Worm (Caenorhabditis elegans) whole organism, young adult: Measurements from ENCODE around the gene C46E10.8.
"Not testable (repeated sequence)": the region's sequence is repeated elsewhere in the genome, so short reads cannot be mapped to it uniquely, and the experiment has no call there.

Experiments used
- B0019.2 ChIP-seq: fragments of 200-800 bp; sonication (Bioruptor generic); conservative IDR thresholded peaks from 2 replicates; pipeline ENCODE4 v1.3.6; 2022; ENCODE audit warnings: missing genetic modification reagents, missing genetic modification characterization, missing compliant biosample characterization
- B0035.1 ChIP-seq: sonication (generic microtip); optimal IDR thresholded peaks from 2 replicates; lab custom pipeline; 2016; ENCODE audit warnings: missing genetic modification characterization, mild to moderate bottlenecking, missing compliant biosample characterization, missing genotype, missing genetic modification reagents
- C06A6.2 ChIP-seq: fragments of 200-800 bp; sonication (Bioruptor generic); conservative IDR thresholded peaks from 2 replicates; pipeline ENCODE4 v1.3.6; 2022; ENCODE audit warnings: missing genetic modification characterization, missing compliant biosample characterization
- C17E4.6 ChIP-seq: fragments of 200-800 bp; sonication (Bioruptor generic); IDR thresholded peaks from 2 replicates; pipeline ENCODE4 v1.3.6; 2022; ENCODE audit warnings: missing genetic modification reagents, missing genetic modification characterization, missing compliant biosample characterization
- F37B4.10 ChIP-seq: fragments of 200-800 bp; sonication (Bioruptor generic); IDR thresholded peaks from 2 replicates; pipeline ENCODE4 v1.3.6; 2022; ENCODE audit warnings: missing genetic modification characterization, missing compliant biosample characterization
- F57C9.4 ChIP-seq: sonication (generic microtip); optimal IDR thresholded peaks from 2 replicates; lab custom pipeline; 2017; ENCODE audit warnings: mild to moderate bottlenecking, missing genetic modification characterization, missing compliant biosample characterization
- K11D2.4 ChIP-seq: fragments of 200-800 bp; sonication (Bioruptor generic); IDR thresholded peaks from 2 replicates; pipeline ENCODE4 v1.3.6; 2022; ENCODE audit warnings: missing genetic modification reagents, missing genetic modification characterization, missing compliant biosample characterization
- Y53F4B.3 ChIP-seq: fragments of 200-800 bp; sonication (Bioruptor generic); IDR thresholded peaks from 2 replicates; pipeline ENCODE4 v1.3.6; 2022; ENCODE audit warnings: missing genetic modification reagents, missing genetic modification characterization, missing compliant biosample characterization
- Y95B8A.8 ChIP-seq: fragments of 200-800 bp; sonication (Bioruptor generic); IDR thresholded peaks from 2 replicates; pipeline ENCODE4 v1.3.6; 2022; ENCODE audit warnings: missing genetic modification reagents, missing genetic modification characterization, missing compliant biosample characterization
- akir-1 ChIP-seq: fragments of 200-800 bp; sonication (Bioruptor generic); optimal IDR thresholded peaks from 2 replicates; lab custom pipeline; 2018; ENCODE audit warnings: mild to moderate bottlenecking, missing genetic modification characterization, moderate library complexity, missing compliant biosample characterization
- attf-5 ChIP-seq: fragments of 200-800 bp; sonication (Bioruptor generic); optimal IDR thresholded peaks from 2 replicates; lab custom pipeline; 2018; ENCODE audit warnings: mild to moderate bottlenecking, missing genetic modification characterization, missing compliant biosample characterization
- cebp-2 ChIP-seq: fragments of 200-800 bp; sonication (Bioruptor generic); IDR thresholded peaks from 2 replicates; pipeline ENCODE4 v1.3.6; 2022; ENCODE audit warnings: missing genetic modification characterization, missing compliant biosample characterization
- ceh-79 ChIP-seq: sonication (generic microtip); optimal IDR thresholded peaks from 2 replicates; lab custom pipeline; 2017; ENCODE audit warnings: mild to moderate bottlenecking, missing genetic modification characterization, missing compliant biosample characterization
- chd-7 ChIP-seq: sonication (generic microtip); optimal IDR thresholded peaks from 2 replicates; lab custom pipeline; 2016; ENCODE audit warnings: mild to moderate bottlenecking, missing genetic modification characterization, moderate library complexity, missing compliant biosample characterization
- die-1 ChIP-seq: sonication (generic microtip); optimal IDR thresholded peaks from 2 replicates; lab custom pipeline; 2016; ENCODE audit warnings: missing genotype, mild to moderate bottlenecking, missing genetic modification characterization, missing compliant biosample characterization
- dox-1 ChIP-seq: fragments of 200-800 bp; sonication (Bioruptor generic); IDR thresholded peaks from 2 replicates; pipeline ENCODE4 v1.3.6; 2022; ENCODE audit warnings: missing genetic modification reagents, missing genetic modification characterization, missing compliant biosample characterization
- dpl-1 ChIP-seq: fragments of 150-350 bp; optimal IDR thresholded peaks from 2 replicates; lab custom pipeline; 2014; ENCODE audit warnings: missing biosample characterization, missing genetic modification reagents, missing genetic modification characterization
- egl-18 ChIP-seq: fragments of 200-800 bp; sonication (Bioruptor generic); IDR thresholded peaks from 2 replicates; pipeline ENCODE4 v1.3.6; 2022; ENCODE audit warnings: missing genetic modification reagents, missing genetic modification characterization, missing compliant biosample characterization
- egl-44 ChIP-seq: fragments of 200-800 bp; sonication (Bioruptor generic); IDR thresholded peaks from 2 replicates; pipeline ENCODE4 v1.3.6; 2022; ENCODE audit warnings: missing genetic modification reagents, missing genetic modification characterization, missing compliant biosample characterization
- fkh-3 ChIP-seq: sonication (generic microtip); optimal IDR thresholded peaks from 2 replicates; lab custom pipeline; 2016; ENCODE audit warnings: mild to moderate bottlenecking, missing genetic modification characterization, missing compliant biosample characterization
- hlh-12 ChIP-seq: sonication (generic microtip); optimal IDR thresholded peaks from 2 replicates; lab custom pipeline; 2016; ENCODE audit warnings: missing genetic modification characterization, missing compliant biosample characterization
- hmg-20 ChIP-seq: fragments of 200-800 bp; sonication (Bioruptor generic); IDR thresholded peaks from 2 replicates; pipeline ENCODE4 v1.3.6; 2022; ENCODE audit warnings: missing genetic modification reagents, missing genetic modification characterization, missing compliant biosample characterization
- hrde-1 ChIP-seq: sonication (generic microtip); optimal IDR thresholded peaks from 2 replicates; lab custom pipeline; 2016; ENCODE audit warnings: missing genetic modification characterization, mild to moderate bottlenecking, missing compliant biosample characterization, moderate library complexity, missing genotype, missing genetic modification reagents, borderline replicate concordance
- let-526 ChIP-seq: fragments of 200-800 bp; sonication (Bioruptor generic); IDR thresholded peaks from 2 replicates; pipeline ENCODE4 v1.3.6; 2022; ENCODE audit warnings: missing genetic modification reagents, missing genetic modification characterization, missing compliant biosample characterization
- lin-35 ChIP-seq, 3 experiments: fragments of 150-350 bp in 2 of 3; sonication (generic microtip) in 1 of 3; optimal IDR thresholded peaks; 2 replicates each; lab custom pipeline; 2014 to 2018; ENCODE audit warnings: missing biosample characterization in 3 of 3, missing genetic modification characterization in 3 of 3, missing genetic modification reagents in 3 of 3
- lin-40 ChIP-seq: sonication (generic microtip); optimal IDR thresholded peaks from 2 replicates; lab custom pipeline; 2016; ENCODE audit warnings: missing genetic modification characterization, mild to moderate bottlenecking, missing compliant biosample characterization, missing genotype, missing genetic modification reagents
- lin-54 ChIP-seq: fragments of 200-800 bp; sonication (Bioruptor generic); optimal IDR thresholded peaks from 2 replicates; lab custom pipeline; 2018; ENCODE audit warnings: mild to moderate bottlenecking, missing genetic modification characterization, missing compliant biosample characterization
- mcd-1 ChIP-seq: fragments of 200-800 bp; sonication (Bioruptor generic); IDR thresholded peaks from 2 replicates; pipeline ENCODE4 v1.3.6; 2022; ENCODE audit warnings: missing genetic modification reagents, missing genetic modification characterization, missing compliant biosample characterization
- nfya-1 ChIP-seq: sonication (generic microtip); optimal IDR thresholded peaks from 2 replicates; lab custom pipeline; 2017; ENCODE audit warnings: antibody characterized with exemption, missing compliant biosample characterization, missing genetic modification characterization, borderline replicate concordance; ENCODE audit not compliant: insufficient read depth
- nhr-179 ChIP-seq: sonication (generic microtip); optimal IDR thresholded peaks from 2 replicates; lab custom pipeline; 2016; ENCODE audit warnings: mild to moderate bottlenecking, missing genetic modification characterization, missing compliant biosample characterization
- nhr-80 ChIP-seq: sonication (generic microtip); optimal IDR thresholded peaks from 2 replicates; lab custom pipeline; 2016; ENCODE audit warnings: missing genetic modification characterization, missing compliant biosample characterization
- nhr-90 ChIP-seq: sonication (generic microtip); optimal IDR thresholded peaks from 2 replicates; lab custom pipeline; 2016; ENCODE audit warnings: missing genotype, mild to moderate bottlenecking, missing genetic modification characterization, missing compliant biosample characterization
- pha-4 ChIP-seq: fragments of 150-350 bp; sonication (generic microtip); optimal IDR thresholded peaks from 2 replicates; lab custom pipeline; 2014; ENCODE audit warnings: missing biosample characterization, missing genetic modification reagents, missing genetic modification characterization
- repo-1 ChIP-seq: sonication (generic microtip); optimal IDR thresholded peaks from 2 replicates; lab custom pipeline; 2017; ENCODE audit warnings: mild to moderate bottlenecking, missing genetic modification characterization, missing compliant biosample characterization
- sdz-38 ChIP-seq: sonication (generic microtip); optimal IDR thresholded peaks from 2 replicates; lab custom pipeline; 2016; ENCODE audit warnings: missing genotype, missing genetic modification characterization, missing compliant biosample characterization
- sptf-2 ChIP-seq: fragments of 200-800 bp; sonication (Bioruptor generic); optimal IDR thresholded peaks from 2 replicates; lab custom pipeline; 2018; ENCODE audit warnings: mild to moderate bottlenecking, missing genetic modification characterization, missing compliant biosample characterization
- tbp1 ChIP-seq: fragments of 200-800 bp; sonication (Bioruptor generic); optimal IDR thresholded peaks from 2 replicates; lab custom pipeline; 2018; ENCODE audit warnings: mild to moderate bottlenecking, missing genetic modification characterization, missing compliant biosample characterization
- tbx-9 ChIP-seq: sonication (generic microtip); optimal IDR thresholded peaks from 2 replicates; lab custom pipeline; 2016; ENCODE audit warnings: borderline replicate concordance, missing genetic modification characterization, inconsistent platforms, missing compliant biosample characterization
- zfh-2 ChIP-seq: fragments of 200-800 bp; sonication (Bioruptor generic); conservative IDR thresholded peaks from 2 replicates; pipeline ENCODE4 v1.3.6; 2022; ENCODE audit warnings: missing genetic modification reagents, missing genetic modification characterization, missing compliant biosample characterization
- ztf-18 ChIP-seq: sonication (generic microtip); optimal IDR thresholded peaks from 2 replicates; lab custom pipeline; 2016; ENCODE audit warnings: missing genotype, mild to moderate bottlenecking, missing genetic modification characterization, missing compliant biosample characterization
- ztf-22 ChIP-seq: fragments of 200-800 bp; sonication (Bioruptor generic); optimal IDR thresholded peaks from 2 replicates; lab custom pipeline; 2018; ENCODE audit warnings: mild to moderate bottlenecking, missing genetic modification characterization, moderate library complexity, missing compliant biosample characterization
- ztf-28 ChIP-seq: fragments of 200-800 bp; sonication (Bioruptor generic); IDR thresholded peaks from 2 replicates; pipeline ENCODE4 v1.3.6; 2022; ENCODE audit warnings: missing genetic modification reagents, missing genetic modification characterization, missing compliant biosample characterization

The C46E10.8 gene

ce11 chrII:3771640-3772039 is 43.7 kb upstream of the C46E10.8 start:
- TF ChIP-seq zfh-2 (no peak), ceh-79 (tag; lab: Kevin White, UChicago) (no peak), F37B4.10 (no peak), Y53F4B.3 (GFP tag; lab: Robert Waterston, UW) (no peak), ztf-18 (tag; lab: Kevin White, UChicago) (no peak), pha-4 (tag; lab: Kevin White, UChicago) (no peak), C06A6.2 (GFP tag; lab: Robert Waterston, UW) (no peak), dox-1 (GFP tag; lab: Robert Waterston, UW) (no peak), let-526 (GFP tag; lab: Robert Waterston, UW) (no peak), mcd-1 (no peak), lin-35 (GFP tag; optimal IDR thresholded peaks at IDR 0.05; lab: Kevin White, UChicago) (no peak), akir-1 (no peak), F57C9.4 (no peak), nhr-179 (tag; lab: Kevin White, UChicago) (no peak), tbx-9 (tag; lab: Kevin White, UChicago) (no peak), ztf-22 (GFP tag; lab: Kevin White, UChicago) (no peak), sptf-2 (GFP tag; lab: Kevin White, UChicago) (no peak), K11D2.4 (no peak), chd-7 (tag; lab: Kevin White, UChicago) (no peak), dpl-1 (GFP tag; lab: Kevin White, UChicago) (no peak)

- TF ChIP-seq nhr-90 (tag; lab: Kevin White, UChicago) (no peak), hlh-12 (tag; lab: Kevin White, UChicago) (no peak), chd-7 (tag; lab: Kevin White, UChicago) (no peak), cebp-2 (GFP tag; lab: Robert Waterston, UW) (no peak), ztf-22 (GFP tag; lab: Kevin White, UChicago) (no peak), B0019.2 (GFP tag; lab: Robert Waterston, UW) (no peak), die-1 (tag; lab: Kevin White, UChicago) (no peak), F57C9.4 (no peak), sdz-38 (tag; lab: Kevin White, UChicago) (no peak), egl-18 (GFP tag; lab: Robert Waterston, UW) (no peak), Y95B8A.8 (no peak), egl-44 (GFP tag; lab: Robert Waterston, UW) (no peak), lin-54 (GFP tag; lab: Kevin White, UChicago) (no peak)
- TF ChIP-seq, all 124 proteins: peak for 0
Measured at ce11 chrII:3764486-3764885, 36.6 kb upstream of the C46E10.8 start, which contains the start of gene srx-112. srx-112 (minus strand) TSS chrII:3764586.

ce11 chrII:3761599-3761998 is 33.7 kb upstream of the C46E10.8 start, which contains the start of gene T24E12.6:
T24E12.6 (minus strand) TSS chrII:3761699.
- not testable (repeated sequence) for TF ChIP-seq akir-1; attf-5 (GFP tag; lab: Kevin White, UChicago); fkh-3

DNA sequence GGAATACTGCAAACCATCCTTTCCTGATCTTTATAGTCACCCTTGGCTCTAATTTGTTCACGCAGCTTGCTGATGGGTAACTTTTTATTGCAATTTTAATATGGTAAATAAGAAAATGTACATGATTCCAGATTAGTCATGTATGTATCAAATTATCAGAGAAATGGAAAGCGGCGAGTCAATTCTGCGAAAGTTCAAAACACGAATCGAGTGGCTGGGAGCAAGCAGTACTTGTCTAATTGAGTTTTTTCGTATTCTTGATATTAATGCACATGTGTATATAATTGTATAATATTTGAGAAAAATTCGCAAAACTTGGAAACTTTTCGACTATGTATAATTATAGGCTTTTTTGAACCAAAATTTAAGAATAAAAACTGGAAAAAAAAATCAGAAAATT is 31.1 kb upstream of the C46E10.8 start, which contains the start of gene T24E12.12:
T24E12.12 (plus strand) TSS at position 281 of the 400 bp plus-strand sequence.
- TF ChIP-seq ztf-28 (no peak), B0035.1 (tag; lab: Kevin White, UChicago) (no peak), tbp1 (GFP tag; lab: Kevin White, UChicago) (no peak), hrde-1 (no peak), hmg-20 (no peak), repo-1 (no peak), nfya-1 (tag; lab: Kevin White, UChicago) (no peak), nhr-80 (tag; lab: Kevin White, UChicago) (no peak), lin-40 (tag; lab: Kevin White, UChicago) (no peak), C17E4.6 (GFP tag; lab: Robert Waterston, UW) (no peak)
